Fruit fly (Drosophila melanogaster) whole organism, prepupa: Measurements from ENCODE around the gene Spn38F.

Experiments
- CG10631 ChIP-seq: fragments of 200-800 bp; sonication (Bioruptor generic); optimal IDR thresholded peaks from 2 replicates; lab custom pipeline; 2016; ENCODE audit warnings: missing biosample characterization, missing genetic modification characterization
- CG11294 ChIP-seq: fragments of 200-800 bp; sonication (Bioruptor generic); IDR thresholded peaks from 2 replicates; pipeline ENCODE4 v1.3.6; 2022; ENCODE audit warnings: missing biosample characterization, missing genetic modification characterization
- CG11762 ChIP-seq: fragments of 200-800 bp; sonication (Bioruptor generic); optimal IDR thresholded peaks from 3 replicates; lab custom pipeline; 2016; ENCODE audit warnings: missing biosample characterization, missing genetic modification characterization; ENCODE audit not compliant: insufficient read depth
- CG11902 ChIP-seq: fragments of 200-800 bp; sonication (Bioruptor generic); optimal IDR thresholded peaks from 3 replicates; lab custom pipeline; 2016; ENCODE audit warnings: missing biosample characterization, missing genetic modification characterization
- CG15336 ChIP-seq: fragments of 200-800 bp; sonication (Bioruptor generic); IDR thresholded peaks from 2 replicates; pipeline ENCODE4 v1.3.6; 2022; ENCODE audit warnings: missing biosample characterization, missing genetic modification characterization
- CG1621 ChIP-seq: fragments of 200-800 bp; sonication (Bioruptor generic); optimal IDR thresholded peaks from 3 replicates; lab custom pipeline; 2018; ENCODE audit warnings: missing biosample characterization, mild to moderate bottlenecking, missing genetic modification characterization
- CG16779 ChIP-seq: fragments of 200-800 bp; sonication (Bioruptor generic); optimal IDR thresholded peaks from 3 replicates; lab custom pipeline; 2017; ENCODE audit warnings: missing biosample characterization, mild to moderate bottlenecking, missing genetic modification characterization
- CG31627 ChIP-seq: fragments of 200-800 bp; sonication (Bioruptor generic); optimal IDR thresholded peaks from 3 replicates; lab custom pipeline; 2016; ENCODE audit warnings: missing biosample characterization, missing genetic modification characterization
- CG32006 ChIP-seq: fragments of 200-800 bp; sonication (Bioruptor generic); optimal IDR thresholded peaks from 3 replicates; lab custom pipeline; 2017; ENCODE audit warnings: missing biosample characterization, mild to moderate bottlenecking, missing genetic modification characterization
- CG34406 ChIP-seq: fragments of 200-800 bp; sonication (Bioruptor generic); optimal IDR thresholded peaks from 3 replicates; lab custom pipeline; 2016; ENCODE audit warnings: missing biosample characterization, missing genetic modification characterization
- CG3919 ChIP-seq: fragments of 200-800 bp; sonication (Bioruptor generic); optimal IDR thresholded peaks from 3 replicates; lab custom pipeline; 2016; ENCODE audit warnings: missing biosample characterization, missing genetic modification characterization
- CG6163 ChIP-seq: fragments of 200-800 bp; sonication (Bioruptor generic); IDR thresholded peaks from 3 replicates; pipeline ENCODE4 v1.3.6; 2022; ENCODE audit warnings: missing biosample characterization, missing genetic modification characterization
- CG6792 ChIP-seq: fragments of 200-800 bp; sonication (Bioruptor generic); optimal IDR thresholded peaks from 3 replicates; lab custom pipeline; 2016; ENCODE audit warnings: missing biosample characterization, missing genetic modification characterization
- CG6808 ChIP-seq: fragments of 200-800 bp; sonication (Bioruptor generic); optimal IDR thresholded peaks from 3 replicates; lab custom pipeline; 2017; ENCODE audit warnings: missing biosample characterization, missing genetic modification characterization, mild to moderate bottlenecking, moderate library complexity, missing genetic modification reagents
- CG6854 ChIP-seq: fragments of 200-800 bp; sonication (Bioruptor generic); optimal IDR thresholded peaks from 2 replicates; lab custom pipeline; 2017; ENCODE audit warnings: missing biosample characterization, mild to moderate bottlenecking, missing genetic modification characterization
- CG7368 ChIP-seq: fragments of 200-800 bp; sonication (Bioruptor generic); optimal IDR thresholded peaks from 3 replicates; lab custom pipeline; 2016; ENCODE audit warnings: missing biosample characterization, missing genetic modification characterization
- CG8119 ChIP-seq: fragments of 200-800 bp; sonication (Bioruptor generic); IDR thresholded peaks from 3 replicates; pipeline ENCODE4 v1.3.6; 2022; ENCODE audit warnings: missing biosample characterization, missing genetic modification characterization
- CG8319 ChIP-seq: fragments of 200-800 bp; sonication (Bioruptor generic); optimal IDR thresholded peaks from 3 replicates; lab custom pipeline; 2016; ENCODE audit warnings: missing biosample characterization, missing genetic modification characterization
- CG8632 ChIP-seq: fragments of 200-800 bp; sonication (Bioruptor generic); optimal IDR thresholded peaks from 3 replicates; lab custom pipeline; 2016; ENCODE audit warnings: missing biosample characterization, missing genetic modification characterization
- CG9139 ChIP-seq: fragments of 200-800 bp; sonication (Bioruptor generic); optimal IDR thresholded peaks from 3 replicates; lab custom pipeline; 2017; ENCODE audit warnings: missing biosample characterization, mild to moderate bottlenecking, missing genetic modification characterization
- Eip75B ChIP-seq: fragments of 200-800 bp; sonication (Bioruptor generic); optimal IDR thresholded peaks from 3 replicates; lab custom pipeline; 2016; ENCODE audit warnings: missing biosample characterization, missing genetic modification characterization
- Eip78C ChIP-seq: fragments of 200-800 bp; sonication (Bioruptor generic); peaks from one replicate; lab custom pipeline; 2016; ENCODE audit warnings: missing biosample characterization, missing genetic modification characterization
- Ets96B ChIP-seq: fragments of 200-800 bp; optimal IDR thresholded peaks from 2 replicates; lab custom pipeline; 2019; ENCODE audit warnings: missing biosample characterization, mild to moderate bottlenecking, missing genetic modification characterization, moderate library complexity
- Gug ChIP-seq: fragments of 200-800 bp; sonication (Bioruptor generic); IDR thresholded peaks from 2 replicates; pipeline ENCODE4 v1.3.6; 2022; ENCODE audit warnings: missing biosample characterization, missing genetic modification characterization
- Hr39 ChIP-seq: fragments of 200-800 bp; sonication (Bioruptor generic); optimal IDR thresholded peaks from 2 replicates; lab custom pipeline; 2016; ENCODE audit warnings: missing biosample characterization, missing genetic modification characterization
- Hr4 ChIP-seq: fragments of 200-800 bp; sonication (Bioruptor generic); optimal IDR thresholded peaks from 3 replicates; lab custom pipeline; 2016; ENCODE audit warnings: missing biosample characterization, missing genetic modification characterization
- Met ChIP-seq: fragments of 200-800 bp; sonication (Bioruptor generic); optimal IDR thresholded peaks from 3 replicates; lab custom pipeline; 2016; ENCODE audit warnings: missing biosample characterization, missing genetic modification characterization
- OdsH ChIP-seq: fragments of 200-800 bp; sonication (Bioruptor generic); optimal IDR thresholded peaks from 3 replicates; lab custom pipeline; 2016; ENCODE audit warnings: missing biosample characterization, missing genetic modification characterization
- Smox ChIP-seq: fragments of 200-800 bp; sonication (Bioruptor generic); optimal IDR thresholded peaks from 3 replicates; lab custom pipeline; 2016; ENCODE audit warnings: missing biosample characterization, missing genetic modification characterization
- Sox15 ChIP-seq: fragments of 200-800 bp; sonication (Bioruptor generic); optimal IDR thresholded peaks from 3 replicates; lab custom pipeline; 2016; ENCODE audit warnings: missing biosample characterization, missing genetic modification characterization
- achi ChIP-seq: fragments of 200-800 bp; sonication (Bioruptor generic); optimal IDR thresholded peaks from 3 replicates; lab custom pipeline; 2016; ENCODE audit warnings: missing biosample characterization, missing genetic modification characterization
- fd59A ChIP-seq: fragments of 200-800 bp; sonication (Bioruptor generic); optimal IDR thresholded peaks from 2 replicates; lab custom pipeline; 2017; ENCODE audit warnings: missing biosample characterization, mild to moderate bottlenecking, missing genetic modification characterization, missing genetic modification reagents
- fkh ChIP-seq: fragments of 200-800 bp; sonication (Bioruptor generic); optimal IDR thresholded peaks from 3 replicates; lab custom pipeline; 2017; ENCODE audit warnings: missing biosample characterization, mild to moderate bottlenecking, missing genetic modification characterization, moderate library complexity
- net ChIP-seq: fragments of 200-800 bp; sonication (Bioruptor generic); optimal IDR thresholded peaks from 3 replicates; lab custom pipeline; 2016; ENCODE audit warnings: missing biosample characterization, missing genetic modification characterization
- spab ChIP-seq: fragments of 200-800 bp; sonication (Bioruptor generic); optimal IDR thresholded peaks from 2 replicates; lab custom pipeline; 2017; ENCODE audit warnings: missing biosample characterization, mild to moderate bottlenecking, missing genetic modification characterization, missing genetic modification reagents
- svp ChIP-seq: fragments of 200-800 bp; sonication (Bioruptor generic); peaks from one replicate; lab custom pipeline; 2016; ENCODE audit warnings: missing biosample characterization, missing genetic modification characterization
- vri ChIP-seq: fragments of 200-800 bp; sonication (Bioruptor generic); optimal IDR thresholded peaks from 3 replicates; lab custom pipeline; 2016; ENCODE audit warnings: missing biosample characterization, mild to moderate bottlenecking, missing genetic modification characterization

Spn38F gene

DNA sequence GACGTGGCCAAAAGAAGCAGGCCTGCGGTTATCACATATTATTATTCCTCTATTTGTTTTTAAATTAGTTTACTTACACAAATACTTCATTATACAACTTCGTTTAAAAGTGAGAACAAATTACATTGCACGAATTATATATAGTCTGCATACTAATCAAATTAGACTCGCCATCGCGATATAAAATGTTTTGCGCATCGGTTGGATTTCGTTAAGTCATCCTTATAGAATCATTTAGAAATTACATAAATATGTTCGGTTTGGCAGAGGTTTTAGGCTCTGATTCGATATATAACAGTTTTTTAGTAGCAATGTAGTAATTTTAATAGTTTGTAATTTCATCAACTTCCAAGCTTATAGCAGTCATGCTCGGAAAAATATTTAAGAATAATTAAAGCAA, at the start of gene Spn38F:
Gene Spn38F (minus strand): TSS at position 101 of the 400 bp plus-strand sequence.
- no peak for TF ChIP-seq Gug (GFP tag; lab: Robert Waterston, UW)
- TF ChIP-seq CG3919 (GFP tag; lab: Kevin White, UChicago) = no peak
- no peak for TF ChIP-seq CG34406 (GFP tag; lab: Kevin White, UChicago)

DNA sequence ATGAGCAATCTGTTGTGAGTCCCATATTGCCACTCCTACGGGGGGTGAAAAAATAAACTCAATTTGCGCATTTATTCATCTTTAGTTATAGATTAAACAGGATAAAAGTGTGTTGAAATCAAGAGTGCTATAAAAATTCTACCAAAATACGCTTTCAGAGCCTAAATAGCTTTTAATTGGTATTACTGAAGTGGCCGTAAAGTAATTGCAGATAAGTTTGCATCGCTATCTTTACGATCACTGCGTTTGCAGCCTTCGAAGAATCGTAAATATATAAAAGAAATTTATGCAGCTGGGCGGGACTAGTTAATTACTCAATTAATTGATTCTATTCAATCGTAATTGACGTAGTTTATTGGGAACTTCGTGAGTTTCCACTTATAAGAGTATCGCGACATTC, 49.5 kb upstream of the Spn38F start:
- TF ChIP-seq achi (GFP tag; lab: Kevin White, UChicago) (no peak), CG8632 (GFP tag; lab: Kevin White, UChicago) (no peak), CG7368 (GFP tag; lab: Kevin White, UChicago) (no peak), Sox15 (GFP tag; lab: Kevin White, UChicago) (no peak), CG8119 (GFP tag; lab: Robert Waterston, UW) (no peak), Ets96B (tag; lab: Kevin White, UChicago) (no peak), OdsH (GFP tag; lab: Kevin White, UChicago) (no peak), Eip75B (GFP tag; lab: Kevin White, UChicago) (no peak), CG11902 (no peak), CG1621 (tag; lab: Kevin White, UChicago) (no peak), CG10631 (GFP tag; lab: Kevin White, UChicago) (no peak)
- TF ChIP-seq, all 60 proteins: peak for 0

DNA sequence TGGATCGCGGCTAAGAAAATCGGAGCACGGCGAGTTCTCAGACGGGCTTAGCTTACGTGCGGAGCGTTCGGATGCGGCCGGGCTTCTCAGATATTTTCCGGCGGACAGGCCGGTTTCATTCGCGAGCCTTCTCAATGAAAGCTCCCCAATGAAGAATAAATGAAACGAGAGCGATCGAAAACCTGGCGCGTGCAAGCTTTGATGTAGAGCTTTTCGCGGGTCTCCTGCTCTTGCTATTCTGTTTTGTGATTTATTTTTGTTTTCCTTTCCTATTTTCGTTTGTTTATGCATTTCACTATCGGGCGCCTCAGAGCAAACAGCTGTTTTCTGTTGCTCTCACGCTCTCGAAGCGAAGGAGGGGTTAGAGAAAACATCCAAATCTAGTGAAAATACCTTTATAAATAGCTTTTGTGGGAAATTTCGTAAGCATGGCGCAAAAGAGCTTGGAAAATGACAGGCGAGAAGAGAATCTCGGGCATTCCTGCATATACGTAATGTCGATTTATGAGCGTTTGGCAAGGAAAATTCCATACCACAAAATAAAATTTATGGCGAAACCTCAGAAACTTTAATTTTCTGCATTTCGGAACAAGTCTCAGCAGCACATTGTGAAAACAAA, 48.2 kb upstream of the Spn38F start:
- TF ChIP-seq CG8119 (GFP tag; lab: Robert Waterston, UW) (0 out of 3 replicates have a peak, but pooled peaks have one; percentile 22), CG16779 (tag; lab: Kevin White, UChicago) (peak; percentile 13), CG9139 (GFP tag; lab: Kevin White, UChicago) (no peak), CG11294 (no peak), fkh (peak; percentile 19), CG31627 (GFP tag; lab: Kevin White, UChicago) (no peak), CG1621 (tag; lab: Kevin White, UChicago) (peak; percentile 52), CG6163 (GFP tag; lab: Robert Waterston, UW) (no peak), CG15336 (no peak), Eip78C (GFP tag; lab: Kevin White, UChicago) (peak; percentile 51), achi (GFP tag; lab: Kevin White, UChicago) (no peak), Smox (GFP tag; lab: Kevin White, UChicago) (no peak), Hr4 (GFP tag; lab: Kevin White, UChicago) (no peak)

DNA sequence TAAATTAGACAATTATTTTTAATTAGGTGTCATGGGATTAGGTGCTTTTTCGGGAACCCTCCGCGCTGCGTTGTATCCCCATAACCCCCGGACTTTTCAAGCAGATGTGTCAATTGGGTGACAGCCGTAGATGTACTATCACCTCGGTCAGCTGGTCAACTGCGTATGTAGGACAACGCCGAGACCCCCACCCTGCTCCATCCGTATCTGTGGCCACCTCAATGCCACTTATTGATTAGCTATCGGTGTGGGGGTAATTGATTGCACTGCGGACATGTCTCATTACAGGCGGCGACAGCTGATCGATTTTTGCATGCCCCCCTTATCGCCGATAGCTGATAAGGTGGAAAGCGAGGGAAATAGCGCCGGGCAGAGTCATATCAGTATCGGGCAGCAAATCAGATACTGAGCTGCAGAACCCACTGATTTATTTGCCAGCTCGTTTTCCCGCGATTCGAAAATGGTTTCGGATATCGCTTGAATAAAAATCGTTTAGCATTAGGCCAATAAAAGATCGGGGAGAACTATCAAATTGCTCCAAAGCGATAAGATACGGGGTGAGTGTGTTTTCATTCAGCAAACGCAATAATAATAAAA, 45.9 kb upstream of the Spn38F start:
- no peak for TF ChIP-seq CG16779 (tag; lab: Kevin White, UChicago)
- peak; percentile 31 for TF ChIP-seq vri (GFP tag; lab: Kevin White, UChicago)
- peak; percentile 99 for TF ChIP-seq svp (GFP tag; lab: Kevin White, UChicago)

DNA sequence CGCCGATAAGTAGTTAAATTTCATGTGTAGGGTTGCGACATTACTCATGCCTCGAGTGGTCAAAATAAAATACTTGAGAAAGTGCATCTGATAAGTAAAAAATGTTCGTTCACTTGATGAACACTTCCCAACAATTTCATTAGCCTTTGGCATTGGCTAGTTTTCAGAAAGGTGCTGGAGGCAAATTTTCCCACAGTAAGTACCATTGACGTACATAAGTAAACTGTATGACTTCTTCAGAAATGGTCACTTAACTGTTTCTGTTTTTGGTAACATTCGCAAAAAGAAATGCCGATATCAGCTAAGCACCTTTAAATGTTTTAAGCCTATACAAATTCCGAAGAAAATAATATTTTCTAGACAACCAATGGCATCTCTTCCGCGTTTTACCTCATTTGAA, 45.3 kb upstream of the Spn38F start:
- TF ChIP-seq Hr4 (GFP tag; lab: Kevin White, UChicago) = no peak
- no peak for TF ChIP-seq CG8319 (GFP tag; lab: Kevin White, UChicago)
- TF ChIP-seq OdsH (GFP tag; lab: Kevin White, UChicago) = no peak
- TF ChIP-seq Met (GFP tag; lab: Kevin White, UChicago) = no peak
- no peak for TF ChIP-seq Eip75B (GFP tag; lab: Kevin White, UChicago)

DNA sequence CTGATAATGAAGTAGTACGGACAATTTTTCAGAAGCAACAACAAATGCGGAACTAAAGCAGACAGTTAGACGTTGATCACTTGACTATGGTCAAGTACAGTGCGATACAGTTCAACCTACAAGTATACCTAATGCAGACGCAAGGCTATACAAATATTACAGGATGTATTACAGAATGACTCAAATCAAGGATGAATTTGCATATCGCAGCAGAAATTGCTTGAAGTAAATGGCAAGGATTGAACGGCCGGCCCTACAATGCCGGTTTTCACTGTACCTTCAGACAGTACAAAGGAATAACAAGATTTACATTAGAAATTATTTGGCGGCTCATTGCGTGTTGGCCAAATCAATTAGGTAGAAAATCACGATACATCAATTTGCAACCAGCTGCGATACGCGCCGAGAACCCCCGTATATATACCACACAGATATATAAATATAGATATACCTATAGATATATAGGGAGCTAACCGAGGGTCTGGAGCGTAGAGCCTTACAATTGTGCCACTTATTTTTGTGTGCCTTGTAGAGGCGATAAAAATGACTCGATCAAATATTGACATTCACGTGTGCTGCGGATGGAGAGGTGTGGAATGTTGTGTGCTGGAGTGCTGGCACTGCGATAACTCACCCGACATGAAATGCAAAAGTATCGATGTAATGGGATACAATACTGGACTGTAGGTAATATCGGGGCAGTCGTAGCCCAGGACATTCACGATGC, 43.7 kb upstream of the Spn38F start:
- TF ChIP-seq Met (GFP tag; lab: Kevin White, UChicago) (peak; percentile 4), Hr4 (GFP tag; lab: Kevin White, UChicago) (peak; percentile 45), spab (GFP tag; lab: Kevin White, UChicago) (peak; percentile 32), Gug (GFP tag; lab: Robert Waterston, UW) (no peak), net (GFP tag; lab: Kevin White, UChicago) (peak; percentile 33), CG6792 (no peak), OdsH (GFP tag; lab: Kevin White, UChicago) (peak; percentile 10), CG15336 (peak; percentile 37; the same call in 1 of the 2 replicates), CG6808 (GFP tag; lab: Kevin White, UChicago) (peak; percentile 33), Hr39 (peak; percentile 6), CG11762 (GFP tag; lab: Kevin White, UChicago) (no peak), achi (GFP tag; lab: Kevin White, UChicago) (no peak), CG6854 (peak; percentile 47), CG3919 (GFP tag; lab: Kevin White, UChicago) (peak; percentile 19), CG6163 (GFP tag; lab: Robert Waterston, UW) (peak; percentile 18; the same call in 1 of the 3 replicates), CG32006 (GFP tag; lab: Kevin White, UChicago) (peak; percentile 22), fd59A (GFP tag; lab: Kevin White, UChicago) (no peak), CG31627 (GFP tag; lab: Kevin White, UChicago) (no peak), Sox15 (GFP tag; lab: Kevin White, UChicago) (no peak)
